Worm (Caenorhabditis elegans): ENCODE measurements around the gene nhr-26.

The nhr-26 gene

DNA sequence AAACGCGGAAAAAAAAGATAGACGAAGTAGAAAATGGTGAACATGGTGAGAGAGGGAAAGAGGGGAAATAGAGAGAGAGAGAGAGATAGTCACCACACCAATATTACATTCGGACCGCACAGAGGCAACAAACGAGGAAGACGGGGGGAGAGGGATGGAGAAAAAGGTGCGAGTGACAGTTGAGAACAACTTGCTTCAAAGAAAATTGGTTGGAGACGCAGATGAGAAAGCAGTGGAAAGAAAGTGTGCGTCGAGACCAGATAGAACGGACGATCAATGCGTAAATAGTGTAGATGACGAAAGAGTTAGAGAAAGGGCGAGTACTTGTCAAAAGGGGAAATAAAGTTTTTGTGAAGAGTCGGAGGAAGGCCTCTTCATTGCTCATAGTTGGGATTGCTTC lies 29.9 kb downstream of the nhr-26 start (continued):
- TF ChIP-seq tbx-2 (tag; optimal IDR thresholded peaks at IDR 0.05): peak; percentile 74
- no peak for TF ChIP-seq nhr-77 (tag; optimal IDR thresholded peaks at IDR 0.05)
- peak; percentile 57 for TF ChIP-seq pqm-1 (tag; optimal IDR thresholded peaks at IDR 0.05)
- peak; percentile 64 for TF ChIP-seq egl-5 (tag; optimal IDR thresholded peaks at IDR 0.05)
- peak; percentile 70 for TF ChIP-seq nhr-23 (tag; optimal IDR thresholded peaks at IDR 0.05)
- no peak for TF ChIP-seq ZK546.5 (tag; optimal IDR thresholded peaks at IDR 0.05)
- peak; percentile 87 for TF ChIP-seq nfya-1 (tag; optimal IDR thresholded peaks at IDR 0.05; ENCODE audit: insufficient read depth)
- TF ChIP-seq lsy-12 (tag; optimal IDR thresholded peaks at IDR 0.05): peak; percentile 41
- TF ChIP-seq snpc-4 (tag; optimal IDR thresholded peaks at IDR 0.05): peak; percentile 10
- TF ChIP-seq nhr-67 (tag; optimal IDR thresholded peaks at IDR 0.05): no peak
- TF ChIP-seq fkh-10 (GFP tag; optimal IDR thresholded peaks at IDR 0.05): peak; percentile 84
- peak; percentile 85 for TF ChIP-seq pha-4 (tag; optimal IDR thresholded peaks at IDR 0.05)
- peak; percentile 95 for TF ChIP-seq hmg-11 (tag; optimal IDR thresholded peaks at IDR 0.05)
- peak; percentile 54 for TF ChIP-seq lin-39 (tag; optimal IDR thresholded peaks at IDR 0.05)
- TF ChIP-seq jun-1 (tag; optimal IDR thresholded peaks at IDR 0.05): no peak
- TF ChIP-seq mdl-1 (tag; optimal IDR thresholded peaks at IDR 0.05): peak; percentile 27
- no peak for TF ChIP-seq fos-1 (tag; optimal IDR thresholded peaks at IDR 0.05)

DNA sequence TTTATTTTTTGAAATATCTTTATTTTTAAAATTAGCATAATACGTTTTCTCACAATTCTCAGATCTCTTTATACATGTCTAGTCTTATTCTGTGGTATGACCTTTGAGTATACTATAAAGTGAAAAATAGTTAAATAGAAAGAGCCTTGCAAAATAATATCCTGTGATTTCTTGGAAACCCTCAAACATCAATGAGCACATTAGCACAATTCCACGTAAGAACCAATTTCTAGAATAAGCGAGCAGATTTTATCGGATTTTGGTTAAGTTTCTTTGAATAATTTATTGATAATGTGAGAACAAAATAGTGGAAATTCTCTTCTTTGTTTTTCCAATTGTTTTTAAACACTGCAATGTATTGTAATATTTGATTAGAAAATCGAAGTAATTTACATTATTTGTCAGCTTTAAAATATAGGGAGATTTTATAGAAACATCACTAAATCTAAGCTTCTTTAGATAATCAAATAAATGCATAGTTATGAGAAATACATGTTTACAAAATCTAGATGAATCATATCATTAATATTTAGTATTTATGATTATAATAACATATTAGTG lies 31.2 kb downstream of the nhr-26 start:
- TF ChIP-seq nhr-11 (tag; optimal IDR thresholded peaks at IDR 0.05) (peak; percentile 41), zag-1 (tag; optimal IDR thresholded peaks at IDR 0.05) (no peak)

DNA sequence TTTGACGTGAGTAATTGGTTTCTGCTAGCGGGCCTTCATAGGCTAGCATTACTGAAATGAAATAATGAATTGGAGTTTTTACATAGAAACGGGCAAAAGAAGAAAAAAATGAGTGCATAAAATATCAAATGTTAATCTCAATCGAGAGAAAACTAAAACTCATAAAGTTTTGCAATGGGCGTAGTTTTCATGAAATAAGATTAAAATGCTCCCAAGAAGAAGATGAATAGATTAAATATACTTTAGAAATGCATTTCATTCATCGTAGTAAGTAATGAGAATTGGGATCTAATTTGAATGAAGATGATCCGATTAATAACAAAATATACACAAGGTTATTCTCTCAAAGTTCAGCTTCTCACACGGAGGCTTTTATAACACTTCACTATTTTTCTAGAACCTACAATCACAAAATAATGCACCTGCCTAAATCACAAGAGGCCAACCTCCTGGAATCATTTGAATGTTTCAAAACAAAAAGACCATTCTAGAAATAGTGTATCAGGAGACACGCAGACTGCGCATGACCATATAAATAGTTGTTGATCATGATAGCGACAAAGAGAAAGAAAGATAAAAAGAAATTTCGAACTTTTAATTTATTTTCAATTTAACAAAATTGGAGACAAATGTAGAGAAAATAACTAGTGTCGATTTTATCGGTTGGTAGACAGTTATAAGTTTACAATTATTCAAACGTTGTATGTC lies 32.3 kb downstream of the nhr-26 start, which contains the start of gene nhr-17:
TSS of gene nhr-17 (minus strand) at position 51 of the 708 bp plus-strand sequence.
- TF ChIP-seq mdl-1 (tag; optimal IDR thresholded peaks at IDR 0.05) (no peak), nfya-1 (tag; optimal IDR thresholded peaks at IDR 0.05; ENCODE audit: insufficient read depth) (peak; percentile 14), ceh-9 (tag; optimal IDR thresholded peaks at IDR 0.05) (no peak), nhr-76 (tag; optimal IDR thresholded peaks at IDR 0.05) (no peak), elt-1 (tag; optimal IDR thresholded peaks at IDR 0.05) (no peak), jun-1 (tag; optimal IDR thresholded peaks at IDR 0.05) (no peak), ztf-4 (tag; optimal IDR thresholded peaks at IDR 0.05) (no peak), nhr-23 (tag; optimal IDR thresholded peaks at IDR 0.05) (no peak), mml-1 (tag; optimal IDR thresholded peaks at IDR 0.05) (no peak), elt-2 (tag; optimal IDR thresholded peaks at IDR 0.05) (peak; percentile 43), elt-3 (tag; optimal IDR thresholded peaks at IDR 0.05) (no peak), fos-1 (tag; optimal IDR thresholded peaks at IDR 0.05) (no peak), ama-1 (optimal IDR thresholded peaks at IDR 0.05) (no peak), nhr-43 (tag; optimal IDR thresholded peaks at IDR 0.05; ENCODE audit: poor library complexity, severe bottlenecking) (no peak), lsy-12 (tag; optimal IDR thresholded peaks at IDR 0.05) (no peak), ceh-28 (tag; optimal IDR thresholded peaks at IDR 0.05) (no peak), nhr-12 (tag; optimal IDR thresholded peaks at IDR 0.05) (no peak), unc-39 (tag; optimal IDR thresholded peaks at IDR 0.05) (no peak), snpc-4 (tag; optimal IDR thresholded peaks at IDR 0.05) (no peak), ZK546.5 (tag; optimal IDR thresholded peaks at IDR 0.05) (no peak), nhr-11 (tag; optimal IDR thresholded peaks at IDR 0.05) (no peak), nhr-25 (tag; optimal IDR thresholded peaks at IDR 0.05) (peak; percentile 20), unc-62 (GFP tag; optimal IDR thresholded peaks at IDR 0.05) (no peak), daf-12 (tag; optimal IDR thresholded peaks at IDR 0.05) (no peak), ztf-11 (tag; optimal IDR thresholded peaks at IDR 0.05) (no peak), ceh-82 (tag; optimal IDR thresholded peaks at IDR 0.05) (no peak), pha-4 (tag; optimal IDR thresholded peaks at IDR 0.05) (peak; percentile 49), ceh-16 (tag; optimal IDR thresholded peaks at IDR 0.05) (no peak), sea-2 (GFP tag; optimal IDR thresholded peaks at IDR 0.05) (no peak), R02D3.7 (tag; optimal IDR thresholded peaks at IDR 0.05) (no peak), egl-5 (tag; optimal IDR thresholded peaks at IDR 0.05) (no peak), hmg-11 (tag; optimal IDR thresholded peaks at IDR 0.05) (no peak), pqm-1 (tag; optimal IDR thresholded peaks at IDR 0.05) (no peak)

Data from whole organism, L3 larva.